Fruit fly (Drosophila melanogaster) Kc167 (cell line): ENCODE measurements around the gene CG32812.

ENCODE experiments used
- Myc ChIP-seq: fragments of >200 bp; optimal IDR thresholded peaks from 2 replicates; lab custom pipeline; 2017; ENCODE audit warnings: missing external identifiers
- Sin3A ChIP-seq: fragments of >200 bp; optimal IDR thresholded peaks from 2 replicates; lab custom pipeline; 2018; ENCODE audit warnings: missing external identifiers
- psq ChIP-seq: fragments of >200 bp; optimal IDR thresholded peaks from 2 replicates; lab custom pipeline; 2017; ENCODE audit warnings: missing external identifiers

DNA sequence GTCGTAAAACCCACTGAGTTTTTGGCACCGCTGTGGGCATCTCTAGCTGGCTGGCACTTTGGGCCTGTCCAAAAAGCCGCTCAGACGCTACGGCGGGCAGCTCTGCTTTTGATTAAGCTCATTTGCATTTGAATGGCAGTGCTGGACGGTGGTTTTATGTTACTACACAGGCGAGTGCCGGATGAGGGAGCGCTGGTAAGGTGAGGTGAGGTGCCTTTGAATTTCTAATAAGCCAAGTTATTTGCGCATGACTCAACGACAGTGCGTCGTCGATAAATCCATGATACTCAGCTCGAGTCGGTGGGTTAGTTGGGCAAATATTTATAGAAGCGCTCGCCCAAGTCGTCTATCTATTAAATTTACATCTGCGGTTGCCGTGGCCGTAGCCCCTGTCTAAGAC is 2.9 kb upstream of the CG32812 start:
- TF ChIP-seq psq (lab: Kevin White, UChicago) (no peak), Myc (lab: Kevin White, UChicago) (no peak), Sin3A (lab: Kevin White, UChicago) (no peak)
